Fruit fly (Drosophila melanogaster): ENCODE data around the gene Scgdelta.

Scgdelta gene

dm6 chrX:1753938-1754566, at the start of gene Scgdelta:
Gene Scgdelta, minus strand, starts transcription at chrX:1754065.
- TF ChIP-seq EcR (GFP tag; optimal IDR thresholded peaks at IDR 0.05), result no peak
- no peak for TF ChIP-seq usp (GFP tag; optimal IDR thresholded peaks at IDR 0.05)
- TF ChIP-seq pan (optimal IDR thresholded peaks at IDR 0.05), result no peak
- TF ChIP-seq psq (optimal IDR thresholded peaks at IDR 0.05), result no peak
- TF ChIP-seq Dll (optimal IDR thresholded peaks at IDR 0.05), result no peak
- no peak for TF ChIP-seq CG8478 (optimal IDR thresholded peaks at IDR 0.05)

- TF ChIP-seq pan (optimal IDR thresholded peaks at IDR 0.05) (no peak), CG8478 (optimal IDR thresholded peaks at IDR 0.05) (no peak), EcR (GFP tag; optimal IDR thresholded peaks at IDR 0.05) (no peak), usp (GFP tag; optimal IDR thresholded peaks at IDR 0.05) (no peak), Dll (optimal IDR thresholded peaks at IDR 0.05) (no peak), psq (optimal IDR thresholded peaks at IDR 0.05) (no peak)
These were observed 40.0 kb upstream of the Scgdelta start for dm6 chrX:1793793-1794358.

dm6 chrX:1789266-1789665, 35.4 kb upstream of the Scgdelta start, which contains the start of gene CG32806:
Gene CG32806, plus strand, starts transcription at chrX:1789566.
- no peak for TF ChIP-seq pan (optimal IDR thresholded peaks at IDR 0.05)
- no peak for TF ChIP-seq psq (optimal IDR thresholded peaks at IDR 0.05)
- no peak for TF ChIP-seq usp (GFP tag; optimal IDR thresholded peaks at IDR 0.05)
- TF ChIP-seq CG8478 (optimal IDR thresholded peaks at IDR 0.05), result no peak
- no peak for TF ChIP-seq EcR (GFP tag; optimal IDR thresholded peaks at IDR 0.05)
- TF ChIP-seq Dll (optimal IDR thresholded peaks at IDR 0.05), result no peak

- no peak for TF ChIP-seq EcR (GFP tag; optimal IDR thresholded peaks at IDR 0.05)
- no peak for TF ChIP-seq Dll (optimal IDR thresholded peaks at IDR 0.05)
- TF ChIP-seq psq (optimal IDR thresholded peaks at IDR 0.05), result no peak
- no peak for TF ChIP-seq CG8478 (optimal IDR thresholded peaks at IDR 0.05)
- TF ChIP-seq pan (optimal IDR thresholded peaks at IDR 0.05), result no peak
- no peak for TF ChIP-seq usp (GFP tag; optimal IDR thresholded peaks at IDR 0.05)
These were observed 20.5 kb upstream of the Scgdelta start for dm6 chrX:1774347-1774829.

- TF ChIP-seq Dll (optimal IDR thresholded peaks at IDR 0.05) (no peak), usp (GFP tag; optimal IDR thresholded peaks at IDR 0.05) (no peak), CG8478 (optimal IDR thresholded peaks at IDR 0.05) (no peak)
These were observed 19.9 kb upstream of the Scgdelta start, which contains the start of the genes prage and Adar for dm6 chrX:1773532-1774346. Gene prage, plus strand, starts transcription at chrX:1773719. Gene Adar, plus strand, starts transcription at chrX:1773725.

- TF ChIP-seq EcR (GFP tag; optimal IDR thresholded peaks at IDR 0.05), result no peak
- no peak for TF ChIP-seq CG8478 (optimal IDR thresholded peaks at IDR 0.05)
- no peak for TF ChIP-seq psq (optimal IDR thresholded peaks at IDR 0.05)
- no peak for TF ChIP-seq Dll (optimal IDR thresholded peaks at IDR 0.05)
- no peak for TF ChIP-seq usp (GFP tag; optimal IDR thresholded peaks at IDR 0.05)
- TF ChIP-seq pan (optimal IDR thresholded peaks at IDR 0.05), result no peak
These were observed 18.8 kb upstream of the Scgdelta start for dm6 chrX:1772626-1773025.

- TF ChIP-seq psq (optimal IDR thresholded peaks at IDR 0.05) (no peak), CG8478 (optimal IDR thresholded peaks at IDR 0.05) (no peak), Dll (optimal IDR thresholded peaks at IDR 0.05) (no peak), usp (GFP tag; optimal IDR thresholded peaks at IDR 0.05) (no peak), EcR (GFP tag; optimal IDR thresholded peaks at IDR 0.05) (no peak), pan (optimal IDR thresholded peaks at IDR 0.05) (no peak)
These were observed 18.8 kb downstream of the Scgdelta start for dm6 chrX:1735083-1735482.

dm6 chrX:1714874-1715273, 39.0 kb downstream of the Scgdelta start:
- TF ChIP-seq EcR (GFP tag; optimal IDR thresholded peaks at IDR 0.05), result no peak
- TF ChIP-seq CG8478 (optimal IDR thresholded peaks at IDR 0.05), result no peak
- TF ChIP-seq psq (optimal IDR thresholded peaks at IDR 0.05), result no peak
- TF ChIP-seq pan (optimal IDR thresholded peaks at IDR 0.05), result no peak
- TF ChIP-seq usp (GFP tag; optimal IDR thresholded peaks at IDR 0.05), result no peak
- TF ChIP-seq Dll (optimal IDR thresholded peaks at IDR 0.05), result no peak

dm6 chrX:1710082-1710481, 43.8 kb downstream of the Scgdelta start, which contains the start of gene CG3795:
Gene CG3795, minus strand, starts transcription at chrX:1710182.
- TF ChIP-seq usp (GFP tag; optimal IDR thresholded peaks at IDR 0.05), result no peak
- TF ChIP-seq Dll (optimal IDR thresholded peaks at IDR 0.05), result no peak
- TF ChIP-seq CG8478 (optimal IDR thresholded peaks at IDR 0.05), result no peak
- TF ChIP-seq EcR (GFP tag; optimal IDR thresholded peaks at IDR 0.05), result no peak
- TF ChIP-seq pan (optimal IDR thresholded peaks at IDR 0.05), result no peak
- no peak for TF ChIP-seq psq (optimal IDR thresholded peaks at IDR 0.05)

- TF ChIP-seq usp (GFP tag; optimal IDR thresholded peaks at IDR 0.05) (no peak), psq (optimal IDR thresholded peaks at IDR 0.05) (no peak), CG8478 (optimal IDR thresholded peaks at IDR 0.05) (no peak), EcR (GFP tag; optimal IDR thresholded peaks at IDR 0.05) (no peak), pan (optimal IDR thresholded peaks at IDR 0.05) (no peak), Dll (optimal IDR thresholded peaks at IDR 0.05) (no peak)
These were observed 47.9 kb downstream of the Scgdelta start for dm6 chrX:1705929-1706328.

- TF ChIP-seq Dll (optimal IDR thresholded peaks at IDR 0.05) (no peak), CG8478 (optimal IDR thresholded peaks at IDR 0.05) (no peak), usp (GFP tag; optimal IDR thresholded peaks at IDR 0.05) (no peak), pan (optimal IDR thresholded peaks at IDR 0.05) (no peak), EcR (GFP tag; optimal IDR thresholded peaks at IDR 0.05) (no peak)
These were observed 58.1 kb downstream of the Scgdelta start, which contains the start of gene a6 for dm6 chrX:1695529-1696410. Gene a6, minus strand, starts transcription at chrX:1695889.
